Fruit fly (Drosophila melanogaster): ENCODE results near the gene CG2116.

DNA sequence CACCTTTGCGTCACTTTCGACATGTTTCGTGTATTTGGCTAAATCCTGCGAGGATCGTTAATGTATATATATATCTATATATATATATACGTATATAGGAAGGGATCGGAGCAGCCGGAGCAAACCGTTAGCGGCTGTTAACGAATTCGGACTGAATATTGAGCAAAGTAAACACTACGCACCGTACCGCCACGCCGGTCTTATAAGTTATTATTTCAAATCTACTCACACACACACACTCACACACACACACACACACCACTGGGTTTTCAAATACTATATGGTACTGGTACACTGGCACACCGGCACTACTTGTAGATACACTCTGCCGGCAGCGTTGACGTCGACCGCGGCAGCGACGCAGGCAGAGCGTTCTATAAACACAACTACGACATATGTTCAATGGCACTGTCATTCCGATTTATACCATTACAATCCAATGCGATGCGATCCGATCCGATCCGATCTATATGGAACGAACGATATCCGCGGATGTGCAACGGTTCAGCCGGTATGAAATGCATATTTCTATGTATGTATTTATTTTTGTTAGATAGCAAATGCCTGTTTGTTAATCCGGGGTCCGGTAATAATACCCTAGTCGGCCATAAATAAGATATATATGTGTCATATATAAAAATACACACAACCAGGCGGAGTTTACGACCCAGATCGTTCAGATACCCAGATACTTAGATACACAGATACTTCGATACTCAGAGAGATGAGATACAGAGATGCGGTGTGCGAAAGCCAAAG, 48.0 kb upstream of the CG2116 start, which contains the start of gene Ldsdh1:
- TF ChIP-seq CG8478 (optimal IDR thresholded peaks at IDR 0.05) (no peak), CTCF (optimal IDR thresholded peaks at IDR 0.05) (no peak)

Measured in S2 (cell line).